Worm (Caenorhabditis elegans) whole organism, young adult: Measurements from ENCODE around the gene F38A1.15.

Experiments
- B0261.1 ChIP-seq: sonication (generic microtip); optimal IDR thresholded peaks from 2 replicates; lab custom pipeline; 2016; ENCODE audit warnings: mild to moderate bottlenecking, missing genetic modification characterization, moderate library complexity, missing compliant biosample characterization
- C06A6.2 ChIP-seq: fragments of 200-800 bp; sonication (Bioruptor generic); conservative IDR thresholded peaks from 2 replicates; pipeline ENCODE4 v1.3.6; 2022; ENCODE audit warnings: missing genetic modification characterization, missing compliant biosample characterization
- F23B12.7 ChIP-seq: sonication (generic microtip); optimal IDR thresholded peaks from 2 replicates; lab custom pipeline; 2017; ENCODE audit warnings: missing genetic modification characterization, mild to moderate bottlenecking, missing compliant biosample characterization, antibody characterized with exemption, moderate library complexity; ENCODE audit not compliant: insufficient read depth
- F55B11.4 ChIP-seq: sonication (generic microtip); optimal IDR thresholded peaks from 2 replicates; lab custom pipeline; 2016; ENCODE audit warnings: missing compliant biosample characterization, missing genetic modification characterization, borderline replicate concordance; ENCODE audit not compliant: insufficient read depth
- K11D2.4 ChIP-seq: fragments of 200-800 bp; sonication (Bioruptor generic); IDR thresholded peaks from 2 replicates; pipeline ENCODE4 v1.3.6; 2022; ENCODE audit warnings: missing genetic modification reagents, missing genetic modification characterization, missing compliant biosample characterization
- Y53F4B.3 ChIP-seq: fragments of 200-800 bp; sonication (Bioruptor generic); IDR thresholded peaks from 2 replicates; pipeline ENCODE4 v1.3.6; 2022; ENCODE audit warnings: missing genetic modification reagents, missing genetic modification characterization, missing compliant biosample characterization
- Y67H2A.10 ChIP-seq: fragments of 200-800 bp; sonication (Bioruptor generic); conservative IDR thresholded peaks from 2 replicates; pipeline ENCODE4 v1.3.6; 2022; ENCODE audit warnings: missing genetic modification reagents, missing genetic modification characterization, missing compliant biosample characterization
- akir-1 ChIP-seq: fragments of 200-800 bp; sonication (Bioruptor generic); optimal IDR thresholded peaks from 2 replicates; lab custom pipeline; 2018; ENCODE audit warnings: mild to moderate bottlenecking, missing genetic modification characterization, moderate library complexity, missing compliant biosample characterization
- aptf-2 ChIP-seq: fragments of 200-800 bp; sonication (Bioruptor generic); conservative IDR thresholded peaks from 2 replicates; pipeline ENCODE4 v1.3.6; 2022; ENCODE audit warnings: missing genetic modification reagents, missing genetic modification characterization, missing compliant biosample characterization
- attf-5 ChIP-seq: fragments of 200-800 bp; sonication (Bioruptor generic); optimal IDR thresholded peaks from 2 replicates; lab custom pipeline; 2018; ENCODE audit warnings: mild to moderate bottlenecking, missing genetic modification characterization, missing compliant biosample characterization
- attf-6 ChIP-seq: fragments of 200-800 bp; sonication (Bioruptor generic); IDR thresholded peaks from 2 replicates; pipeline ENCODE4 v1.3.6; 2022; ENCODE audit warnings: missing genetic modification reagents, missing genetic modification characterization, missing compliant biosample characterization
- cebp-2 ChIP-seq: fragments of 200-800 bp; sonication (Bioruptor generic); IDR thresholded peaks from 2 replicates; pipeline ENCODE4 v1.3.6; 2022; ENCODE audit warnings: missing genetic modification characterization, missing compliant biosample characterization
- dox-1 ChIP-seq: fragments of 200-800 bp; sonication (Bioruptor generic); IDR thresholded peaks from 2 replicates; pipeline ENCODE4 v1.3.6; 2022; ENCODE audit warnings: missing genetic modification reagents, missing genetic modification characterization, missing compliant biosample characterization
- ekl-4 ChIP-seq: fragments of 200-800 bp; sonication (Bioruptor generic); IDR thresholded peaks from 2 replicates; pipeline ENCODE4 v1.3.6; 2022; ENCODE audit warnings: missing genetic modification reagents, missing genetic modification characterization, missing compliant biosample characterization
- hmg-1.2 ChIP-seq: fragments of 200-800 bp; sonication (Bioruptor generic); IDR thresholded peaks from 2 replicates; pipeline ENCODE4 v1.3.6; 2022; ENCODE audit warnings: missing genetic modification reagents, missing genetic modification characterization, missing compliant biosample characterization
- hrde-1 ChIP-seq: sonication (generic microtip); optimal IDR thresholded peaks from 2 replicates; lab custom pipeline; 2016; ENCODE audit warnings: missing genetic modification characterization, mild to moderate bottlenecking, missing compliant biosample characterization, moderate library complexity, missing genotype, missing genetic modification reagents, borderline replicate concordance
- hsf-1 ChIP-seq: fragments of 200-800 bp; sonication (Bioruptor generic); IDR thresholded peaks from 2 replicates; pipeline ENCODE4 v1.3.6; 2022; ENCODE audit warnings: missing genetic modification reagents, missing genetic modification characterization, missing compliant biosample characterization
- lin-54 ChIP-seq: fragments of 200-800 bp; sonication (Bioruptor generic); optimal IDR thresholded peaks from 2 replicates; lab custom pipeline; 2018; ENCODE audit warnings: mild to moderate bottlenecking, missing genetic modification characterization, missing compliant biosample characterization
- lir-1 ChIP-seq: fragments of 200-800 bp; sonication (Bioruptor generic); conservative IDR thresholded peaks from 2 replicates; pipeline ENCODE4 v1.3.6; 2022; ENCODE audit warnings: missing genetic modification reagents, missing genetic modification characterization, missing compliant biosample characterization
- lsy-27 ChIP-seq: sonication (generic microtip); optimal IDR thresholded peaks from 2 replicates; lab custom pipeline; 2017; ENCODE audit warnings: missing genetic modification characterization, mild to moderate bottlenecking, missing compliant biosample characterization, antibody characterized with exemption, missing genotype, borderline replicate concordance; ENCODE audit not compliant: insufficient read depth
- madf-10 ChIP-seq: sonication (generic microtip); optimal IDR thresholded peaks from 2 replicates; lab custom pipeline; 2016; ENCODE audit warnings: mild to moderate bottlenecking, missing genetic modification characterization, missing compliant biosample characterization
- mel-28 ChIP-seq: sonication (generic microtip); optimal IDR thresholded peaks from 2 replicates; lab custom pipeline; 2016; ENCODE audit warnings: borderline replicate concordance, mild to moderate bottlenecking, missing genetic modification characterization, missing compliant biosample characterization
- nfya-2 ChIP-seq: fragments of 200-800 bp; sonication (Bioruptor generic); IDR thresholded peaks from 2 replicates; pipeline ENCODE4 v1.3.6; 2022; ENCODE audit warnings: missing genetic modification reagents, missing genetic modification characterization, missing compliant biosample characterization
- nhr-179 ChIP-seq: sonication (generic microtip); optimal IDR thresholded peaks from 2 replicates; lab custom pipeline; 2016; ENCODE audit warnings: mild to moderate bottlenecking, missing genetic modification characterization, missing compliant biosample characterization
- nhr-27 ChIP-seq: fragments of 200-800 bp; sonication (Bioruptor generic); optimal IDR thresholded peaks from 2 replicates; lab custom pipeline; 2018; ENCODE audit warnings: mild to moderate bottlenecking, missing genetic modification characterization, moderate library complexity, missing compliant biosample characterization
- nhr-80 ChIP-seq: sonication (generic microtip); optimal IDR thresholded peaks from 2 replicates; lab custom pipeline; 2016; ENCODE audit warnings: missing genetic modification characterization, missing compliant biosample characterization
- pbrm-1 ChIP-seq: fragments of 200-800 bp; sonication (Bioruptor generic); IDR thresholded peaks from 2 replicates; pipeline ENCODE4 v1.3.6; 2022; ENCODE audit warnings: missing genetic modification reagents, missing genetic modification characterization, missing compliant biosample characterization
- rcor-1 ChIP-seq: fragments of 200-800 bp; sonication (Bioruptor generic); IDR thresholded peaks from 2 replicates; pipeline ENCODE4 v1.3.6; 2022; ENCODE audit warnings: missing genetic modification reagents, missing genetic modification characterization, missing compliant biosample characterization
- rpc-1 ChIP-seq, 2 experiments: fragments of 150-350 bp in 1 of 2; sonication (generic microtip) in 1 of 2; optimal IDR thresholded peaks; 2 replicates each; lab custom pipeline; 2014 to 2018; ENCODE audit warnings: missing biosample characterization in 1 of 2, missing genetic modification characterization in 1 of 2, missing genetic modification reagents in 1 of 2, missing genotype in 1 of 2
- snpc-1.1 ChIP-seq: sonication (generic microtip); optimal IDR thresholded peaks from 2 replicates; lab custom pipeline; 2017; ENCODE audit warnings: missing genetic modification characterization, mild to moderate bottlenecking, missing compliant biosample characterization, antibody characterized with exemption, moderate library complexity, missing genotype, missing genetic modification reagents; ENCODE audit not compliant: insufficient read depth
- tbp1 ChIP-seq: fragments of 200-800 bp; sonication (Bioruptor generic); optimal IDR thresholded peaks from 2 replicates; lab custom pipeline; 2018; ENCODE audit warnings: mild to moderate bottlenecking, missing genetic modification characterization, missing compliant biosample characterization
- unc-130 ChIP-seq: sonication (generic microtip); optimal IDR thresholded peaks from 2 replicates; lab custom pipeline; 2016; ENCODE audit warnings: missing genetic modification reagents, missing genetic modification characterization, missing compliant biosample characterization
- ztf-18 ChIP-seq: sonication (generic microtip); optimal IDR thresholded peaks from 2 replicates; lab custom pipeline; 2016; ENCODE audit warnings: missing genotype, mild to moderate bottlenecking, missing genetic modification characterization, missing compliant biosample characterization
- ztf-26 ChIP-seq: sonication (generic microtip); optimal IDR thresholded peaks from 2 replicates; lab custom pipeline; 2017; ENCODE audit warnings: missing genetic modification characterization, missing compliant biosample characterization

Gene F38A1.15

DNA sequence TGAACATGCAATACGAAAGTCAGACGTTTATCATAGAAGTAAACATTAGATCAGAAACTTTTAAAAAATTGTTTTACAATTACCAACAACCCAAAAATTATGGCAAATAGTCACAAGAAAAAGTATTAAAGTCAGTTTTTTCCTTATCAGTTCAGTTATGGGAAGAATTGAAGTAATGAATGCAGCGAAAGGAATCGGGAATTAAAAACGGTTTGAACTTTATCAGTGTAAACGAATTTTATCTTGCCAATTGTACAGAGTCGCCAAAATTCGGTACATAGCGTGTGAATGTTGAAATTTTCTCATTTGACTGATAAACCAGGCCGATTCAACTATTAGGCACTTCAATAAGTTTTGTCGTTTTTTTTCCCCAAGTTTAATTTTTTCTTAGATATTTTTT lies 22.9 kb upstream of the F38A1.15 start:
- TF ChIP-seq nhr-80 (tag; lab: Kevin White, UChicago) (peak; percentile 82), attf-6 (GFP tag; lab: Robert Waterston, UW) (no peak)

DNA sequence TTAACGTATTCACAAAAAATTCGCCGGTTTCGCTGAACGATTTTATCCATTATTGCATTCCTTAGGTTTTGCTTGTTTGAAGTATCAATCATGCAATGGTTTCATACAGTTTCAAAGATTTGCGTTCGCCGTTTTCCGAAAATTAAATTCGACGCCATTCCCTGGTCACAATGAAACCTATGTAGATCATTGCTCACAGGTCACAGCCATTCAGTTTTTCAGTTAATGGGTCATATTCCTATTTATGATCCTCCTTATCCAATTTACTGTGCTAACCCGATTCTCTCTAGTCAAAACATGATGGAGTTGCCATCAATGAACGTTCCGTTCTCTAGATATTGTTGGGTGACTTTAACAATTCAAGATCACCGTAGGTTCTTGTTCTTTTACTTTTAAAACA lies 21.7 kb upstream of the F38A1.15 start, which contains the start of gene F38A1.13:
F38A1.13 (plus strand) TSS at position 301 of the 400 bp plus-strand sequence.
- TF ChIP-seq hrde-1 = no peak
- no peak for TF ChIP-seq dox-1
- no peak for TF ChIP-seq akir-1 (GFP tag; lab: Kevin White, UChicago)
- no peak for TF ChIP-seq snpc-1.1
- no peak for TF ChIP-seq cebp-2 (GFP tag; lab: Robert Waterston, UW)
- TF ChIP-seq Y67H2A.10 (GFP tag; lab: Robert Waterston, UW) = no peak
- TF ChIP-seq pbrm-1 (GFP tag; lab: Robert Waterston, UW) = no peak
- no peak for TF ChIP-seq nhr-179 (tag; lab: Kevin White, UChicago)
- TF ChIP-seq attf-5 (GFP tag; lab: Kevin White, UChicago) = no peak

ce11 chrIV:1261930-1262329 lies 18.7 kb upstream of the F38A1.15 start:
- TF ChIP-seq snpc-1.1 = no peak
- TF ChIP-seq madf-10 (tag; lab: Kevin White, UChicago) = no peak
- TF ChIP-seq C06A6.2 = no peak
- no peak for TF ChIP-seq Y53F4B.3 (GFP tag; lab: Robert Waterston, UW)
- TF ChIP-seq ekl-4 (GFP tag; lab: Robert Waterston, UW) = no peak
- no peak for TF ChIP-seq hmg-1.2 (GFP tag; lab: Robert Waterston, UW)
- TF ChIP-seq hsf-1 = no peak
- TF ChIP-seq unc-130 = no peak
- no peak for TF ChIP-seq F55B11.4 (tag; lab: Kevin White, UChicago)
- no peak for TF ChIP-seq lin-54 (GFP tag; lab: Kevin White, UChicago)
- TF ChIP-seq mel-28 (tag; lab: Kevin White, UChicago) = no peak

DNA sequence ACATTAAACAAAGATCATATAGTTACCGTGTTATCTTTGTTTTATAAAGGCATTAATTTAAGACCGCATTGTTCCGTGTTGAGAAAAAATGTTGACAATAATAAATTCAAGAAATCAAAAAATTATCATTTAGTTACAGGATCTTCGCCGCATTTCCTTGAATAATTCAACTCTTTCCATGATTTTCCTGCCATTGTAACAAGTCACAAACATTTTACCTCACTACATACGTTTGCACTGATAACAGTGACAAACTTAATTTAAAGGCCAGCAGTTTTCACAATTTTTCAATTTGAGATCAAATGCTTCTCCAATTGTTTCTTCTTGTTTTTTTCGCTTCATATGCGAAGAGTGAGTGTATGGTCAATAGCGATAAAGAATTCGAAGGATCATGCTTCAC lies 17.8 kb upstream of the F38A1.15 start, which contains the start of gene clec-169:
clec-169 (plus strand) TSS at position 301 of the 400 bp plus-strand sequence.
- no peak for TF ChIP-seq ztf-26 (tag; lab: Kevin White, UChicago)
- TF ChIP-seq lsy-27 = no peak
- TF ChIP-seq aptf-2 (GFP tag; lab: Robert Waterston, UW) = no peak
- no peak for TF ChIP-seq K11D2.4 (GFP tag; lab: Robert Waterston, UW)
- no peak for TF ChIP-seq attf-5 (GFP tag; lab: Kevin White, UChicago)
- no peak for TF ChIP-seq rpc-1 (optimal IDR thresholded peaks at IDR 0.05; lab: Kevin White, UChicago)
- TF ChIP-seq rpc-1 (tag; optimal IDR thresholded peaks at IDR 0.05; lab: Kevin White, UChicago) = no peak
- no peak for TF ChIP-seq nfya-2 (GFP tag; lab: Robert Waterston, UW)
- TF ChIP-seq tbp1 = no peak
- no peak for TF ChIP-seq nhr-27
- no peak for TF ChIP-seq ztf-18 (tag; lab: Kevin White, UChicago)
- no peak for TF ChIP-seq rcor-1 (GFP tag; lab: Robert Waterston, UW)
- TF ChIP-seq dox-1 = no peak
- TF ChIP-seq lir-1 = no peak
- TF ChIP-seq F23B12.7 = no peak
- no peak for TF ChIP-seq B0261.1 (tag; lab: Kevin White, UChicago)
